Worm (Caenorhabditis elegans): ENCODE measurements around the gene lipl-8.

- TF ChIP-seq lin-13 (GFP tag; optimal IDR thresholded peaks at IDR 0.05) (no peak), snpc-1.2 (GFP tag; IDR thresholded peaks at IDR 0.05) (no peak), saeg-2 (GFP tag; IDR thresholded peaks at IDR 0.05) (no peak), unc-62 (GFP tag; optimal IDR thresholded peaks at IDR 0.05 in 1 of 2) (no peak), unc-62 (tag; optimal IDR thresholded peaks at IDR 0.05) (no peak), mdl-1 (tag; optimal IDR thresholded peaks at IDR 0.05) (no peak), nhr-77 (tag; optimal IDR thresholded peaks at IDR 0.05) (no peak), snpc-4 (tag; optimal IDR thresholded peaks at IDR 0.05) (no peak), skn-1 (tag; optimal IDR thresholded peaks at IDR 0.05) (no peak), nhr-237 (tag; optimal IDR thresholded peaks at IDR 0.05) (no peak), nhr-28 (tag; optimal IDR thresholded peaks at IDR 0.05) (no peak), ama-1 (optimal IDR thresholded peaks at IDR 0.05) (no peak), aly-2 (tag; optimal IDR thresholded peaks at IDR 0.05) (no peak)
Measured at ce11 chrV:14698666-14699065, 49.8 kb downstream of the lipl-8 start, which contains the start of gene set-5.

All from whole organism, L4 larva.